Worm (Caenorhabditis elegans): ENCODE results near the gene F10C1.8.

The F10C1.8 gene

ce11 chrII:5790313-5790773 is 36.1 kb downstream of the F10C1.8 start, which contains the start of gene lect-2:
lect-2 (plus strand) TSS chrII:5790723.
- no peak for TF ChIP-seq Y53F4B.3 (GFP tag; IDR thresholded peaks at IDR 0.05)
- TF ChIP-seq hlh-12 (tag; optimal IDR thresholded peaks at IDR 0.05) = no peak
- TF ChIP-seq ztf-3 (GFP tag; optimal IDR thresholded peaks at IDR 0.05) = no peak
- TF ChIP-seq sea-2 (GFP tag; IDR thresholded peaks at IDR 0.05) = no peak
- TF ChIP-seq Y79H2A.3 (GFP tag; conservative IDR thresholded peaks at IDR 0.05) = no peak

ce11 chrII:5792490-5792889 is 38.2 kb downstream of the F10C1.8 start, which contains the start of gene K05F1.14:
K05F1.14 (minus strand) TSS chrII:5792590.
- TF ChIP-seq ceh-27 (GFP tag; optimal IDR thresholded peaks at IDR 0.05) (no peak), tlf-1 (GFP tag; optimal IDR thresholded peaks at IDR 0.05) (no peak), egl-44 (GFP tag; IDR thresholded peaks at IDR 0.05) (no peak), ama-1 (optimal IDR thresholded peaks at IDR 0.05) (no peak), ama-1 (GFP tag; optimal IDR thresholded peaks at IDR 0.05) (no peak), rcor-1 (GFP tag; IDR thresholded peaks at IDR 0.05) (no peak), F33H1.4 (GFP tag; IDR thresholded peaks at IDR 0.05) (no peak), ztf-25 (GFP tag; IDR thresholded peaks at IDR 0.05) (no peak), tbx-9 (tag; optimal IDR thresholded peaks at IDR 0.05; ENCODE audit: borderline replicate concordance) (no peak), hrde-1 (tag; optimal IDR thresholded peaks at IDR 0.05; ENCODE audit: borderline replicate concordance) (no peak), C06A6.2 (GFP tag; conservative IDR thresholded peaks at IDR 0.05) (no peak), egrh-3 (GFP tag; IDR thresholded peaks at IDR 0.05) (no peak)

- TF ChIP-seq T26A5.8 (tag; optimal IDR thresholded peaks at IDR 0.05) = no peak
- TF ChIP-seq ztf-28 (GFP tag; IDR thresholded peaks at IDR 0.05) = no peak
- TF ChIP-seq ztf-26 (tag; optimal IDR thresholded peaks at IDR 0.05) = no peak
- TF ChIP-seq hlh-12 (tag; optimal IDR thresholded peaks at IDR 0.05) = no peak
- TF ChIP-seq attf-5 (GFP tag; optimal IDR thresholded peaks at IDR 0.05) = no peak
- no peak for TF ChIP-seq unc-62 (GFP tag; optimal IDR thresholded peaks at IDR 0.05)
- TF ChIP-seq F52B5.7 (tag; optimal IDR thresholded peaks at IDR 0.05) = no peak
- TF ChIP-seq sea-2 (GFP tag; IDR thresholded peaks at IDR 0.05) = no peak
- TF ChIP-seq hsf-1 (GFP tag; IDR thresholded peaks at IDR 0.05) = no peak
- TF ChIP-seq madf-6 (GFP tag; IDR thresholded peaks at IDR 0.05) = no peak
- no peak for TF ChIP-seq akir-1 (GFP tag; optimal IDR thresholded peaks at IDR 0.05)
- no peak for TF ChIP-seq F23B12.7 (tag; optimal IDR thresholded peaks at IDR 0.05; ENCODE audit: insufficient read depth)
- no peak for TF ChIP-seq die-1 (tag; optimal IDR thresholded peaks at IDR 0.05)
- TF ChIP-seq C17E4.6 (GFP tag; IDR thresholded peaks at IDR 0.05) = no peak
- no peak for TF ChIP-seq F37B4.10 (GFP tag; IDR thresholded peaks at IDR 0.05)
- no peak for TF ChIP-seq unc-130 (GFP tag; optimal IDR thresholded peaks at IDR 0.05)
- TF ChIP-seq egrh-3 (GFP tag; IDR thresholded peaks at IDR 0.05) = no peak
- no peak for TF ChIP-seq rcor-1 (GFP tag; IDR thresholded peaks at IDR 0.05)
- no peak for TF ChIP-seq mxl-1 (tag; optimal IDR thresholded peaks at IDR 0.05)
These were observed 39.9 kb downstream of the F10C1.8 start, which contains the start of gene acdh-8 for ce11 chrII:5794195-5794594. acdh-8 (plus strand) TSS chrII:5794495.

- no peak for TF ChIP-seq ZK185.1 (tag; optimal IDR thresholded peaks at IDR 0.05; ENCODE audit: poor library complexity, severe bottlenecking)
- TF ChIP-seq T26A5.8 (tag; optimal IDR thresholded peaks at IDR 0.05) = no peak
- TF ChIP-seq ztf-22 (GFP tag; optimal IDR thresholded peaks at IDR 0.05) = no peak
- TF ChIP-seq F33H1.4 (GFP tag; IDR thresholded peaks at IDR 0.05) = no peak
- TF ChIP-seq F23B12.7 (tag; optimal IDR thresholded peaks at IDR 0.05; ENCODE audit: insufficient read depth) = no peak
- TF ChIP-seq hmg-1.2 (GFP tag; IDR thresholded peaks at IDR 0.05) = no peak
- TF ChIP-seq mes-4 (tag; optimal IDR thresholded peaks at IDR 0.05) = no peak
- TF ChIP-seq egl-44 (GFP tag; IDR thresholded peaks at IDR 0.05) = no peak
- TF ChIP-seq B0336.3 (GFP tag; IDR thresholded peaks at IDR 0.05) = no peak
- TF ChIP-seq sdz-38 (tag; optimal IDR thresholded peaks at IDR 0.05) = no peak
- TF ChIP-seq madf-8 (GFP tag; conservative IDR thresholded peaks at IDR 0.05) = no peak
- TF ChIP-seq rcor-1 (GFP tag; IDR thresholded peaks at IDR 0.05) = no peak
- TF ChIP-seq snpc-1.1 (tag; optimal IDR thresholded peaks at IDR 0.05; ENCODE audit: insufficient read depth) = no peak
- no peak for TF ChIP-seq hlh-12 (tag; optimal IDR thresholded peaks at IDR 0.05)
- TF ChIP-seq madf-10 (tag; optimal IDR thresholded peaks at IDR 0.05) = no peak
- no peak for TF ChIP-seq ama-1 (optimal IDR thresholded peaks at IDR 0.05)
- TF ChIP-seq ama-1 (GFP tag; optimal IDR thresholded peaks at IDR 0.05) = no peak
- no peak for TF ChIP-seq tlf-1 (GFP tag; optimal IDR thresholded peaks at IDR 0.05)
- TF ChIP-seq B0019.2 (GFP tag; conservative IDR thresholded peaks at IDR 0.05) = no peak
- TF ChIP-seq pbrm-1 (GFP tag; IDR thresholded peaks at IDR 0.05) = no peak
These were observed 43.2 kb downstream of the F10C1.8 start, which contains the start of the genes msp-63 and msp-142 for ce11 chrII:5797348-5797977. msp-63 (minus strand) TSS chrII:5797448. msp-142 (plus strand) TSS chrII:5797927.

All from whole organism, young adult.